Fruit fly (Drosophila melanogaster) whole organism, embryonic: Measurements from ENCODE around the gene CG3434.

Source experiments
- Aef1 ChIP-seq: fragments of 200-800 bp; sonication (Bioruptor generic); IDR thresholded peaks from 3 replicates; pipeline ENCODE4 v1.3.6; 2022; ENCODE audit warnings: missing biosample characterization, missing genetic modification characterization
- Asciz ChIP-seq: fragments of 200-800 bp; sonication (Bioruptor generic); optimal IDR thresholded peaks from 2 replicates; lab custom pipeline; 2017; ENCODE audit warnings: missing biosample characterization, mild to moderate bottlenecking, missing genetic modification characterization, missing genetic modification reagents
- CG10321 ChIP-seq: fragments of 200-800 bp; sonication (Bioruptor generic); IDR thresholded peaks from 2 replicates; pipeline ENCODE4 v1.3.6; 2022; ENCODE audit warnings: missing biosample characterization, missing genetic modification characterization
- CG10654 ChIP-seq: fragments of 200-800 bp; sonication (Bioruptor generic); optimal IDR thresholded peaks from 2 replicates; lab custom pipeline; 2016; ENCODE audit warnings: missing biosample characterization, missing genetic modification characterization
- CG13424 ChIP-seq: fragments of 200-800 bp; sonication (Bioruptor generic); optimal IDR thresholded peaks from 2 replicates; lab custom pipeline; 2019; ENCODE audit warnings: missing biosample characterization, mild to moderate bottlenecking, missing genetic modification characterization, moderate library complexity
- CG13894 ChIP-seq: fragments of 200-800 bp; sonication (Bioruptor generic); optimal IDR thresholded peaks from 3 replicates; lab custom pipeline; 2018; ENCODE audit warnings: missing biosample characterization, mild to moderate bottlenecking, missing genetic modification characterization, moderate library complexity
- CG15696 ChIP-seq: fragments of 200-800 bp; sonication (Bioruptor generic); optimal IDR thresholded peaks from 2 replicates; lab custom pipeline; 2019; ENCODE audit warnings: missing biosample characterization, mild to moderate bottlenecking, missing genetic modification characterization, moderate library complexity
- CG17361 ChIP-seq: fragments of 200-800 bp; sonication (Bioruptor generic); IDR thresholded peaks from 3 replicates; pipeline ENCODE4 v1.3.6; 2022; ENCODE audit warnings: missing biosample characterization, missing genetic modification characterization
- CG18619 ChIP-seq: fragments of 200-800 bp; sonication (Bioruptor generic); optimal IDR thresholded peaks from 3 replicates; lab custom pipeline; 2017; ENCODE audit warnings: missing biosample characterization, mild to moderate bottlenecking, missing genetic modification characterization
- CG2120 ChIP-seq: fragments of 200-800 bp; sonication (Bioruptor generic); optimal IDR thresholded peaks from 3 replicates; lab custom pipeline; 2016; ENCODE audit warnings: missing biosample characterization, missing genetic modification characterization
- CG2889 ChIP-seq: fragments of 200-800 bp; sonication (Bioruptor generic); IDR thresholded peaks from 3 replicates; pipeline ENCODE4 v1.3.6; 2022; ENCODE audit warnings: missing biosample characterization, missing genetic modification characterization
- CG3163 ChIP-seq: fragments of 200-800 bp; sonication (Bioruptor generic); optimal IDR thresholded peaks from 3 replicates; lab custom pipeline; 2016; ENCODE audit warnings: missing biosample characterization, missing genetic modification characterization
- CG3838 ChIP-seq: fragments of 200-800 bp; sonication (Bioruptor generic); optimal IDR thresholded peaks from 3 replicates; lab custom pipeline; 2016; ENCODE audit warnings: missing biosample characterization, missing genetic modification characterization
- CG7357 ChIP-seq: fragments of 200-800 bp; sonication (Bioruptor generic); IDR thresholded peaks from 3 replicates; pipeline ENCODE4 v1.3.6; 2022; ENCODE audit warnings: missing biosample characterization, missing genetic modification characterization
- CG7556 ChIP-seq: fragments of 200-800 bp; sonication (Bioruptor generic); optimal IDR thresholded peaks from 2 replicates; lab custom pipeline; 2017; ENCODE audit warnings: missing biosample characterization, mild to moderate bottlenecking, missing genetic modification characterization
- CG9817 ChIP-seq: fragments of 200-800 bp; sonication (Bioruptor generic); optimal IDR thresholded peaks from 2 replicates; lab custom pipeline; 2018; ENCODE audit warnings: missing biosample characterization, mild to moderate bottlenecking, missing genetic modification characterization, moderate library complexity
- CHES-1-like ChIP-seq: fragments of 200-800 bp; sonication (Bioruptor generic); optimal IDR thresholded peaks from 2 replicates; lab custom pipeline; 2016; ENCODE audit warnings: missing biosample characterization, missing genetic modification characterization
- Camta ChIP-seq: fragments of 200-800 bp; sonication (Bioruptor generic); optimal IDR thresholded peaks from 2 replicates; lab custom pipeline; 2016; ENCODE audit warnings: missing biosample characterization, missing genetic modification characterization
- Hand ChIP-seq: fragments of 200-800 bp; sonication (Bioruptor generic); optimal IDR thresholded peaks from 2 replicates; lab custom pipeline; 2017; ENCODE audit warnings: mild to moderate bottlenecking, missing biosample characterization, missing genetic modification reagents, missing genetic modification characterization
- HmgD ChIP-seq: fragments of 200-800 bp; sonication (Bioruptor generic); optimal IDR thresholded peaks from 3 replicates; lab custom pipeline; 2016; ENCODE audit warnings: missing biosample characterization, missing genetic modification characterization
- Hmr ChIP-seq: fragments of 200-800 bp; sonication (Bioruptor generic); optimal IDR thresholded peaks from 3 replicates; lab custom pipeline; 2017; ENCODE audit warnings: mild to moderate bottlenecking, missing biosample characterization, missing genetic modification reagents, missing genetic modification characterization
- Lpt ChIP-seq: fragments of >200 bp; optimal IDR thresholded peaks from 2 replicates; lab custom pipeline; 2018; ENCODE audit warnings: missing biosample characterization, missing genetic modification characterization
- NC2β ChIP-seq: fragments of 200-800 bp; sonication (Bioruptor generic); optimal IDR thresholded peaks from 2 replicates; lab custom pipeline; 2016; ENCODE audit warnings: missing biosample characterization, missing genetic modification characterization
- NFAT ChIP-seq: fragments of 200-800 bp; sonication (Bioruptor generic); IDR thresholded peaks from 2 replicates; pipeline ENCODE4 v1.3.6; 2022; ENCODE audit warnings: missing biosample characterization, missing genetic modification characterization
- Oli ChIP-seq: fragments of 200-800 bp; sonication (Bioruptor generic); optimal IDR thresholded peaks from 2 replicates; lab custom pipeline; 2018; ENCODE audit warnings: missing biosample characterization, mild to moderate bottlenecking, missing genetic modification characterization, moderate library complexity
- Ravus ChIP-seq: fragments of 200-800 bp; sonication (Bioruptor generic); IDR thresholded peaks from 2 replicates; pipeline ENCODE4 v1.3.6; 2022; ENCODE audit warnings: missing biosample characterization, missing genetic modification characterization
- Sin3A ChIP-seq: fragments of >200 bp; optimal IDR thresholded peaks from 2 replicates; lab custom pipeline; 2018
- Sox100B ChIP-seq: fragments of 200-800 bp; sonication (Bioruptor generic); optimal IDR thresholded peaks from 3 replicates; lab custom pipeline; 2018; ENCODE audit warnings: missing biosample characterization, mild to moderate bottlenecking, missing genetic modification characterization
- Ssrp ChIP-seq: fragments of 200-800 bp; sonication (Bioruptor generic); optimal IDR thresholded peaks from 2 replicates; lab custom pipeline; 2018; ENCODE audit warnings: missing biosample characterization, mild to moderate bottlenecking, missing genetic modification characterization, moderate library complexity
- Trl ChIP-seq, 3 experiments: fragments of >200 bp in 2 of 3; fragments of 200-800 bp in 1 of 3; sonication (Bioruptor generic) in 1 of 3; optimal IDR thresholded peaks; 2 replicates in 1 of 3; 3 replicates in 2 of 3; lab custom pipeline; 2016 to 2017; ENCODE audit warnings: missing biosample characterization in 1 of 3, missing genetic modification characterization in 1 of 3
- ab ChIP-seq: fragments of 200-800 bp; sonication (Bioruptor generic); optimal IDR thresholded peaks from 2 replicates; lab custom pipeline; 2016; ENCODE audit warnings: missing biosample characterization, missing genetic modification characterization
- ase ChIP-seq: fragments of 200-800 bp; sonication (Bioruptor generic); IDR thresholded peaks from 3 replicates; pipeline ENCODE4 v1.3.6; 2022; ENCODE audit warnings: missing biosample characterization, missing genetic modification characterization
- bowl ChIP-seq: fragments of 200-800 bp; sonication (Bioruptor generic); IDR thresholded peaks from 2 replicates; pipeline ENCODE4 v1.3.6; 2022; ENCODE audit warnings: missing biosample characterization, missing genetic modification characterization
- caup ChIP-seq: fragments of 200-800 bp; sonication (Bioruptor generic); optimal IDR thresholded peaks from 3 replicates; lab custom pipeline; 2017; ENCODE audit warnings: missing biosample characterization, mild to moderate bottlenecking, missing genetic modification characterization, moderate library complexity; ENCODE audit not compliant: severe bottlenecking
- chm ChIP-seq: fragments of 200-800 bp; sonication (Bioruptor generic); IDR thresholded peaks from 2 replicates; pipeline ENCODE4 v1.3.6; 2022; ENCODE audit warnings: missing biosample characterization, missing genetic modification characterization
- ci ChIP-seq: fragments of 200-800 bp; sonication (Bioruptor generic); IDR thresholded peaks from 3 replicates; pipeline ENCODE4 v1.3.6; 2022; ENCODE audit warnings: missing biosample characterization, missing genetic modification characterization
- crc ChIP-seq: fragments of 200-800 bp; sonication (Bioruptor generic); optimal IDR thresholded peaks from 2 replicates; lab custom pipeline; 2016; ENCODE audit warnings: missing biosample characterization, missing genetic modification characterization
- exex ChIP-seq: fragments of 200-800 bp; sonication (Bioruptor generic); optimal IDR thresholded peaks from 4 replicates; lab custom pipeline; 2018; ENCODE audit warnings: missing biosample characterization, mild to moderate bottlenecking, missing genetic modification characterization, moderate library complexity
- hkb ChIP-seq, 2 experiments: fragments of 200-800 bp in 1 of 2; fragments of >200 bp in 1 of 2; sonication (Bioruptor generic) in 1 of 2; IDR thresholded peaks in 1 of 2; optimal IDR thresholded peaks in 1 of 2; 2 replicates each; pipeline versions ENCODE4 v1.3.6 to Lab custom; 2017 to 2022; ENCODE audit warnings: missing biosample characterization in 1 of 2, missing genetic modification characterization in 1 of 2
- luna ChIP-seq: fragments of 200-800 bp; sonication (Bioruptor generic); optimal IDR thresholded peaks from 2 replicates; lab custom pipeline; 2016; ENCODE audit warnings: missing biosample characterization, missing genetic modification characterization
- pan ChIP-seq, 4 experiments: fragments of >200 bp in 3 of 4; fragments of 200-800 bp in 1 of 4; sonication (Bioruptor generic) in 1 of 4; optimal IDR thresholded peaks in 3 of 4; IDR thresholded peaks in 1 of 4; 2 replicates each; pipeline versions ENCODE4 v1.3.6 to Lab custom; 2017 to 2022; ENCODE audit warnings: missing biosample characterization in 2 of 4, missing genetic modification characterization in 2 of 4, mixed read lengths in 1 of 4
- phol ChIP-seq: fragments of 200-800 bp; sonication (Bioruptor generic); optimal IDR thresholded peaks from 3 replicates; lab custom pipeline; 2018; ENCODE audit warnings: missing biosample characterization, mild to moderate bottlenecking, missing genetic modification characterization, moderate library complexity
- stc ChIP-seq: fragments of 200-800 bp; sonication (Bioruptor generic); IDR thresholded peaks from 2 replicates; pipeline ENCODE4 v1.3.6; 2022; ENCODE audit warnings: missing biosample characterization, missing genetic modification characterization
- tap ChIP-seq: fragments of 200-800 bp; optimal IDR thresholded peaks from 3 replicates; lab custom pipeline; 2019; ENCODE audit warnings: missing biosample characterization, mild to moderate bottlenecking, missing genetic modification characterization, moderate library complexity
- wdn ChIP-seq: fragments of 200-800 bp; sonication (Bioruptor generic); IDR thresholded peaks from 2 replicates; pipeline ENCODE4 v1.3.6; 2022; ENCODE audit warnings: missing biosample characterization, missing genetic modification characterization
- wek ChIP-seq: fragments of 200-800 bp; sonication (Bioruptor generic); optimal IDR thresholded peaks from 3 replicates; lab custom pipeline; 2018; ENCODE audit warnings: missing biosample characterization, mild to moderate bottlenecking, missing genetic modification characterization, moderate library complexity
- zen ChIP-seq: fragments of 200-800 bp; sonication (Bioruptor generic); optimal IDR thresholded peaks from 3 replicates; lab custom pipeline; 2018; ENCODE audit warnings: missing biosample characterization, mild to moderate bottlenecking, missing genetic modification characterization, moderate library complexity
- zfh2 ChIP-seq: fragments of 200-800 bp; sonication (Bioruptor generic); optimal IDR thresholded peaks from 2 replicates; lab custom pipeline; 2016; ENCODE audit warnings: missing biosample characterization, missing genetic modification characterization

Gene CG3434

dm6 chr3L:9508653-9509036 lies 48.0 kb upstream of the CG3434 start (continued):
- TF ChIP-seq hkb (optimal IDR thresholded peaks at IDR 0.05; lab: Kevin White, UChicago) = no peak
- peak; percentile 54 for TF ChIP-seq hkb (GFP tag; IDR thresholded peaks at IDR 0.05; lab: Robert Waterston, UW)
- TF ChIP-seq CHES-1-like (GFP tag; lab: Kevin White, UChicago) = no peak
- TF ChIP-seq tap (tag; lab: Kevin White, UChicago) = peak; percentile 65
- TF ChIP-seq CG10654 (GFP tag; lab: Kevin White, UChicago) = no peak
- peak; percentile 53 for TF ChIP-seq Ssrp
- TF ChIP-seq Camta = no peak
- TF ChIP-seq phol = peak; percentile 80
- peak; percentile 77 for TF ChIP-seq CG7556 (GFP tag; lab: Kevin White, UChicago)
- TF ChIP-seq Aef1 (GFP tag; lab: Robert Waterston, UW) = peak; percentile 17; the same call in 1 of the 3 replicates
- peak; percentile 2 for TF ChIP-seq zfh2 (GFP tag; lab: Kevin White, UChicago)
- TF ChIP-seq stc (GFP tag; lab: Robert Waterston, UW) = 0 out of 2 replicates have a peak, but pooled peaks have one; percentile 21
- TF ChIP-seq Asciz (GFP tag; lab: Kevin White, UChicago) = peak; percentile 63
- TF ChIP-seq CG2889 = no peak
- peak; percentile 43 for TF ChIP-seq CG9817 (tag; lab: Kevin White, UChicago)
- TF ChIP-seq caup (GFP tag; lab: Kevin White, UChicago) = peak; percentile 43
- peak; percentile 15 for TF ChIP-seq CG15696 (tag; lab: Kevin White, UChicago)
- peak in 1 of 2 experiments; percentile 29 for TF ChIP-seq pan (optimal IDR thresholded peaks at IDR 0.05; lab: Kevin White, UChicago)
- TF ChIP-seq pan (GFP tag; optimal IDR thresholded peaks at IDR 0.05 in 1 of 2, IDR thresholded peaks at IDR 0.05 in 1 of 2) = peak in 1 of 2 experiments; percentile 28
- TF ChIP-seq ab (GFP tag; lab: Kevin White, UChicago) = no peak
- TF ChIP-seq wdn (GFP tag; lab: Robert Waterston, UW) = peak; percentile 40; the same call in 1 of the 2 replicates
- TF ChIP-seq Oli (tag; lab: Kevin White, UChicago) = peak; percentile 60
- TF ChIP-seq CG13424 (tag; lab: Kevin White, UChicago) = peak; percentile 52
- TF ChIP-seq ci (GFP tag; lab: Robert Waterston, UW) = no peak
- no peak for TF ChIP-seq luna
- peak; percentile 30 for TF ChIP-seq CG18619 (GFP tag; lab: Kevin White, UChicago)

- peak; percentile 64 for TF ChIP-seq exex
- TF ChIP-seq wek (GFP tag; lab: Kevin White, UChicago) = no peak
Measured at dm6 chr3L:9506421-9506820, 45.8 kb upstream of the CG3434 start.

dm6 chr3L:9505713-9506062 lies 45.1 kb upstream of the CG3434 start:
- TF ChIP-seq caup (GFP tag; lab: Kevin White, UChicago) (no peak), Lpt (no peak), chm (GFP tag; lab: Robert Waterston, UW) (no peak), NFAT (GFP tag; lab: Robert Waterston, UW) (no peak), CG10321 (GFP tag; lab: Robert Waterston, UW) (peak; percentile 69; the same call in 1 of the 2 replicates), Trl (optimal IDR thresholded peaks at IDR 0.05; lab: Kevin White, UChicago) (peak; percentile 9 to 21), Trl (GFP tag; optimal IDR thresholded peaks at IDR 0.05; lab: Kevin White, UChicago) (no peak), ase (GFP tag; lab: Robert Waterston, UW) (no peak), crc (GFP tag; lab: Kevin White, UChicago) (peak; percentile 16), Sox100B (peak; percentile 61), HmgD (no peak), pan (optimal IDR thresholded peaks at IDR 0.05; lab: Kevin White, UChicago) (no peak), pan (GFP tag; optimal IDR thresholded peaks at IDR 0.05 in 1 of 2, IDR thresholded peaks at IDR 0.05 in 1 of 2) (no peak), Ravus (GFP tag; lab: Robert Waterston, UW) (no peak), Hmr (no peak), CG7357 (GFP tag; lab: Robert Waterston, UW) (no peak), bowl (GFP tag; lab: Robert Waterston, UW) (no peak), Hand (GFP tag; lab: Kevin White, UChicago) (no peak), CG3163 (GFP tag; lab: Kevin White, UChicago) (peak; percentile 83), CG17361 (GFP tag; lab: Robert Waterston, UW) (peak; percentile 46; the same call in 2 of the 3 replicates), CG2120 (GFP tag; lab: Kevin White, UChicago) (no peak), tap (tag; lab: Kevin White, UChicago) (no peak), CG3838 (GFP tag; lab: Kevin White, UChicago) (no peak), Sin3A (no peak), NC2β (no peak), CG13894 (tag; lab: Kevin White, UChicago) (peak; percentile 29), zen (no peak)
